Fruit fly (Drosophila melanogaster) whole organism, embryonic: ENCODE data around the gene CG18063.
A peak's percentile ranks its signal among the peaks of the same experiment; 100 is the strongest.

Experiments used
- CG10366 ChIP-seq: fragments of 200-800 bp; sonication (Bioruptor generic); IDR thresholded peaks from 2 replicates; pipeline ENCODE4 v1.3.6; 2022; ENCODE audit warnings: missing biosample characterization, missing genetic modification characterization
- CG12104 ChIP-seq: fragments of 200-800 bp; sonication (Bioruptor generic); optimal IDR thresholded peaks from 3 replicates; lab custom pipeline; 2016; ENCODE audit warnings: missing biosample characterization, missing genetic modification characterization
- CG13296 ChIP-seq: fragments of 200-800 bp; sonication (Bioruptor generic); optimal IDR thresholded peaks from 3 replicates; lab custom pipeline; 2018; ENCODE audit warnings: missing biosample characterization, mild to moderate bottlenecking, missing genetic modification characterization
- CG16815 ChIP-seq: fragments of 200-800 bp; sonication (Bioruptor generic); optimal IDR thresholded peaks from 3 replicates; lab custom pipeline; 2017; ENCODE audit warnings: missing biosample characterization, mild to moderate bottlenecking, missing genetic modification characterization
- CG17912 ChIP-seq: fragments of 200-800 bp; sonication (Bioruptor generic); optimal IDR thresholded peaks from 2 replicates; lab custom pipeline; 2018; ENCODE audit warnings: missing biosample characterization, mild to moderate bottlenecking, missing genetic modification characterization
- CG2199 ChIP-seq: fragments of 200-800 bp; sonication (Bioruptor generic); IDR thresholded peaks from 3 replicates; pipeline ENCODE4 v1.3.6; 2022; ENCODE audit warnings: missing biosample characterization, missing genetic modification characterization
- CG3281 ChIP-seq: fragments of 200-800 bp; sonication (Bioruptor generic); optimal IDR thresholded peaks from 3 replicates; lab custom pipeline; 2017; ENCODE audit warnings: missing biosample characterization, mild to moderate bottlenecking, missing genetic modification characterization
- CG33557 ChIP-seq: fragments of 200-800 bp; sonication (Bioruptor generic); optimal IDR thresholded peaks from 2 replicates; lab custom pipeline; 2019; ENCODE audit warnings: missing biosample characterization, mild to moderate bottlenecking, missing genetic modification characterization, moderate library complexity
- CG4424 ChIP-seq: fragments of 200-800 bp; sonication (Bioruptor generic); optimal IDR thresholded peaks from 3 replicates; lab custom pipeline; 2016; ENCODE audit warnings: missing biosample characterization, missing genetic modification characterization
- CG4854 ChIP-seq: fragments of 200-800 bp; sonication (Bioruptor generic); optimal IDR thresholded peaks from 2 replicates; lab custom pipeline; 2016; ENCODE audit warnings: missing biosample characterization, missing genetic modification characterization, inconsistent platforms
- CG6689 ChIP-seq: fragments of 200-800 bp; sonication (Bioruptor generic); IDR thresholded peaks from 2 replicates; pipeline ENCODE4 v1.3.6; 2022; ENCODE audit warnings: missing biosample characterization, missing genetic modification characterization
- CG7372 ChIP-seq: fragments of 200-800 bp; sonication (Bioruptor generic); IDR thresholded peaks from 2 replicates; pipeline ENCODE4 v1.3.6; 2022; ENCODE audit warnings: missing biosample characterization, missing genetic modification characterization
- CG7556 ChIP-seq: fragments of 200-800 bp; sonication (Bioruptor generic); optimal IDR thresholded peaks from 2 replicates; lab custom pipeline; 2017; ENCODE audit warnings: missing biosample characterization, mild to moderate bottlenecking, missing genetic modification characterization
- CG8089 ChIP-seq: fragments of 200-800 bp; sonication (Bioruptor generic); optimal IDR thresholded peaks from 3 replicates; lab custom pipeline; 2016; ENCODE audit warnings: missing biosample characterization, missing genetic modification characterization
- CG9437 ChIP-seq: fragments of 200-800 bp; sonication (Bioruptor generic); optimal IDR thresholded peaks from 2 replicates; lab custom pipeline; 2018; ENCODE audit warnings: missing biosample characterization, mild to moderate bottlenecking, missing genetic modification characterization
- CkIIα-i1 ChIP-seq: fragments of 200-800 bp; sonication (Bioruptor generic); IDR thresholded peaks from 2 replicates; pipeline ENCODE4 v1.3.6; 2022; ENCODE audit warnings: missing biosample characterization, missing genetic modification characterization
- D ChIP-seq, 2 experiments: fragments of 200-800 bp in 1 of 2; fragments of >200 bp in 1 of 2; sonication (Bioruptor generic) in 1 of 2; optimal IDR thresholded peaks; 2 replicates in 1 of 2; 3 replicates in 1 of 2; lab custom pipeline; 2017; ENCODE audit warnings: mild to moderate bottlenecking in 1 of 2, missing biosample characterization in 1 of 2, missing genetic modification characterization in 1 of 2, missing genetic modification reagents in 1 of 2
- Dad ChIP-seq: fragments of 200-800 bp; sonication (Bioruptor generic); optimal IDR thresholded peaks from 3 replicates; lab custom pipeline; 2016; ENCODE audit warnings: missing biosample characterization, missing genetic modification characterization
- GATAe ChIP-seq: fragments of 200-800 bp; sonication (Bioruptor generic); conservative IDR thresholded peaks from 2 replicates; pipeline ENCODE4 v1.3.6; 2022; ENCODE audit warnings: missing biosample characterization, missing genetic modification characterization
- Hr39 ChIP-seq: fragments of >200 bp; optimal IDR thresholded peaks from 2 replicates; lab custom pipeline; 2017
- Hr78 ChIP-seq, 2 experiments: fragments of 200-800 bp in 1 of 2; fragments of >200 bp in 1 of 2; sonication (Bioruptor generic) in 1 of 2; optimal IDR thresholded peaks; 2 replicates each; lab custom pipeline; 2017 to 2019; ENCODE audit warnings: missing biosample characterization in 2 of 2, missing genetic modification characterization in 2 of 2, mild to moderate bottlenecking in 1 of 2, moderate library complexity in 1 of 2
- Lpt ChIP-seq: fragments of >200 bp; optimal IDR thresholded peaks from 2 replicates; lab custom pipeline; 2018; ENCODE audit warnings: missing biosample characterization, missing genetic modification characterization
- MESR4 ChIP-seq: fragments of 200-800 bp; sonication (Bioruptor generic); optimal IDR thresholded peaks from 2 replicates; lab custom pipeline; 2018; ENCODE audit warnings: missing biosample characterization, mild to moderate bottlenecking, missing genetic modification characterization, moderate library complexity
- NFAT ChIP-seq: fragments of 200-800 bp; sonication (Bioruptor generic); IDR thresholded peaks from 2 replicates; pipeline ENCODE4 v1.3.6; 2022; ENCODE audit warnings: missing biosample characterization, missing genetic modification characterization
- NfI ChIP-seq: fragments of 200-800 bp; sonication (Bioruptor generic); optimal IDR thresholded peaks from 3 replicates; lab custom pipeline; 2018; ENCODE audit warnings: missing biosample characterization, mild to moderate bottlenecking, missing genetic modification characterization, moderate library complexity
- Pdp1 ChIP-seq, 2 experiments: fragments of 200-800 bp; sonication (Bioruptor generic); optimal IDR thresholded peaks; 3 replicates each; lab custom pipeline; 2016; ENCODE audit warnings: missing biosample characterization in 2 of 2, missing genetic modification characterization in 2 of 2, mild to moderate bottlenecking in 1 of 2, moderate library complexity in 1 of 2
- Scr ChIP-seq: fragments of 200-800 bp; sonication (Bioruptor generic); IDR thresholded peaks from 2 replicates; pipeline ENCODE4 v1.3.6; 2022; ENCODE audit warnings: missing biosample characterization, missing genetic modification characterization; ENCODE audit not compliant: partially characterized antibody
- Usf ChIP-seq: fragments of 200-800 bp; sonication (Bioruptor generic); optimal IDR thresholded peaks from 2 replicates; lab custom pipeline; 2017; ENCODE audit warnings: missing genotype, missing biosample characterization, missing genetic modification characterization
- ab ChIP-seq: fragments of 200-800 bp; sonication (Bioruptor generic); optimal IDR thresholded peaks from 2 replicates; lab custom pipeline; 2016; ENCODE audit warnings: missing biosample characterization, missing genetic modification characterization
- bab2 ChIP-seq: fragments of 200-800 bp; sonication (Bioruptor generic); optimal IDR thresholded peaks from 2 replicates; lab custom pipeline; 2016; ENCODE audit warnings: missing biosample characterization, missing genetic modification characterization
- chn ChIP-seq: fragments of 200-800 bp; sonication (Bioruptor generic); optimal IDR thresholded peaks from 2 replicates; lab custom pipeline; 2016; ENCODE audit warnings: missing biosample characterization, missing genetic modification characterization
- esg ChIP-seq: fragments of 200-800 bp; sonication (Bioruptor generic); conservative IDR thresholded peaks from 2 replicates; pipeline ENCODE4 v1.3.6; 2022; ENCODE audit warnings: missing biosample characterization, missing genetic modification characterization
- grn ChIP-seq: fragments of 200-800 bp; sonication (Bioruptor generic); optimal IDR thresholded peaks from 3 replicates; lab custom pipeline; 2017; ENCODE audit warnings: missing biosample characterization, missing genetic modification characterization
- gsb ChIP-seq: fragments of 200-800 bp; sonication (Bioruptor generic); IDR thresholded peaks from 2 replicates; pipeline ENCODE4 v1.3.6; 2022; ENCODE audit warnings: missing biosample characterization, missing genetic modification characterization
- gt ChIP-seq: fragments of 200-800 bp; sonication (Bioruptor generic); IDR thresholded peaks from 2 replicates; pipeline ENCODE4 v1.3.6; 2022; ENCODE audit warnings: missing biosample characterization, missing genetic modification characterization
- her ChIP-seq: fragments of 200-800 bp; sonication (Bioruptor generic); optimal IDR thresholded peaks from 2 replicates; lab custom pipeline; 2016; ENCODE audit warnings: missing biosample characterization, missing genetic modification characterization
- ind ChIP-seq: fragments of 200-800 bp; sonication (Bioruptor generic); optimal IDR thresholded peaks from 3 replicates; lab custom pipeline; 2016; ENCODE audit warnings: missing biosample characterization, missing genetic modification characterization
- lola ChIP-seq, 3 experiments: fragments of >200 bp in 2 of 3; fragments of 200-800 bp in 1 of 3; sonication (Bioruptor generic) in 1 of 3; optimal IDR thresholded peaks; 2 replicates each; lab custom pipeline; 2017 to 2019; ENCODE audit warnings: missing biosample characterization in 3 of 3, missing genetic modification characterization in 3 of 3, mild to moderate bottlenecking in 1 of 3, moderate library complexity in 1 of 3
- nerfin-1 ChIP-seq: fragments of 200-800 bp; sonication (Bioruptor generic); optimal IDR thresholded peaks from 3 replicates; lab custom pipeline; 2019; ENCODE audit warnings: missing biosample characterization, mild to moderate bottlenecking, missing genetic modification characterization, moderate library complexity
- nmo ChIP-seq: fragments of 200-800 bp; sonication (Bioruptor generic); optimal IDR thresholded peaks from 2 replicates; lab custom pipeline; 2018; ENCODE audit warnings: missing biosample characterization, mild to moderate bottlenecking, missing genetic modification characterization, moderate library complexity
- pb ChIP-seq: fragments of 200-800 bp; sonication (Bioruptor generic); optimal IDR thresholded peaks from 3 replicates; lab custom pipeline; 2016; ENCODE audit warnings: missing biosample characterization, missing genetic modification characterization
- sens ChIP-seq: fragments of 200-800 bp; sonication (Bioruptor generic); peaks from one replicate; lab custom pipeline; 2016; ENCODE audit warnings: missing biosample characterization, missing genetic modification characterization
- sna ChIP-seq: fragments of 200-800 bp; sonication (Bioruptor generic); IDR thresholded peaks from 2 replicates; pipeline ENCODE4 v1.3.6; 2022; ENCODE audit warnings: missing biosample characterization, missing genetic modification characterization; ENCODE audit not compliant: partially characterized antibody
- tx ChIP-seq: fragments of 200-800 bp; sonication (Bioruptor generic); optimal IDR thresholded peaks from 2 replicates; lab custom pipeline; 2016; ENCODE audit warnings: missing biosample characterization, missing genetic modification characterization
- unc-4 ChIP-seq: fragments of 200-800 bp; sonication (Bioruptor generic); IDR thresholded peaks from 2 replicates; pipeline ENCODE4 v1.3.6; 2022; ENCODE audit warnings: missing biosample characterization, missing genetic modification characterization; ENCODE audit not compliant: partially characterized antibody
- wdn ChIP-seq: fragments of 200-800 bp; sonication (Bioruptor generic); IDR thresholded peaks from 2 replicates; pipeline ENCODE4 v1.3.6; 2022; ENCODE audit warnings: missing biosample characterization, missing genetic modification characterization
- z ChIP-seq: fragments of 200-800 bp; sonication (Bioruptor generic); IDR thresholded peaks from 3 replicates; pipeline ENCODE4 v1.3.6; 2022; ENCODE audit warnings: missing biosample characterization, missing genetic modification characterization
- zen2 ChIP-seq: fragments of 200-800 bp; sonication (Bioruptor generic); IDR thresholded peaks from 3 replicates; pipeline ENCODE4 v1.3.6; 2022; ENCODE audit warnings: missing biosample characterization, missing genetic modification characterization; ENCODE audit not compliant: partially characterized antibody

CG18063 gene

DNA sequence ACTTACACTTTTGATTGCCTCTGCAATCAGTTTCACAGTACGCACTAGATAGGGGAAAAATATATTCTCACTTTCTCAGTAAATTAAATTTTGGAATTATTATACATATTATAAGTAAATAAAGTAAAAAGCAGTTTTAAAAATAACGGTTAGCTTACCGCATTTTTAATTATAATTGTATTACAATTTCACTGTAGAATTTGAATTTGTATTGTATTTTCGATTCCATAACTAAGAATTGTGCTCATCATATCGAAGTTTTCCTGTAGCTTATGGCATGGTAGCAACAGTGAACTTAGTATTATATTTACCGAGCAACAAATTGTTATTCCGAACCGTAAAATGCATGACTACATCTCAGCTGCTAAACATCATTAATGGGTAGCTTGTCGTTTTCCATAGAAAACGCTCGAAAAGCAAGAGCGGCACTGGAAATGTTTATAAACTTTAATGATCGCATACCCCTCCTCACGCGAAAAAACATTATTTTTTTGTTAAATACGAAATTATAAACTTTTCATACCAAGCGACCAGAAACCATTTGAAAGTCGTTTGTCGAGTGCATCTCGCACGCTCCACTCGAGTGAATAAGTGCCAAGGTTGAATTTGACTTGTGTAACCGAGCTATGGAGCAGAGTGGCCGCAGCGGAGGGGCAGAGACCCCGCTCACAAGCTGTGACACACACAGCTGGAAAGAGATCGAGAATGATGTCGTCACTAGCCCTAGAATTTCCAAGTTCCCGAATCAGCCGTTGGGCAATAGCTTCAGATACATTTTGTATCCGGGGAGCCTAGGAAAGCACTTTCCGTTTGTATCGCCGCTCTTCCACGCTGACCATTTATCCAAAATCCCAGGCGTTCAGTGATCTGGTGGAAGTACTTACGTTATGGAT is 45.4 kb upstream of the CG18063 start (continued):
- TF ChIP-seq CG7372 (GFP tag; lab: Robert Waterston, UW): peak; percentile 91
- TF ChIP-seq Pdp1 (GFP tag; optimal IDR thresholded peaks at IDR 0.05; lab: Kevin White, UChicago): peak; percentile 64 to 100
- peak; percentile 28 for TF ChIP-seq bab2 (GFP tag; lab: Kevin White, UChicago)
- TF ChIP-seq chn (GFP tag; lab: Kevin White, UChicago): peak; percentile 36
- TF ChIP-seq gt: 0 out of 2 replicates have a peak, but pooled peaks have one; percentile 10
- TF ChIP-seq her (GFP tag; lab: Kevin White, UChicago): peak; percentile 17
- TF ChIP-seq sens (GFP tag; lab: Kevin White, UChicago): peak; percentile 89
- TF ChIP-seq tx (GFP tag; lab: Kevin White, UChicago): peak; percentile 29
- TF ChIP-seq CG7556 (GFP tag; lab: Kevin White, UChicago): peak; percentile 94
- no peak for TF ChIP-seq grn (GFP tag; lab: Kevin White, UChicago)
- no peak for TF ChIP-seq Lpt (GFP tag; lab: Kevin White, UChicago)
- peak; percentile 88 for TF ChIP-seq Usf
- TF ChIP-seq GATAe (GFP tag; lab: Robert Waterston, UW): peak; percentile 84
- TF ChIP-seq CG6689 (GFP tag; lab: Robert Waterston, UW): peak; percentile 92
- peak; percentile 96 for TF ChIP-seq CG13296 (GFP tag; lab: Kevin White, UChicago)
- peak; percentile 68 for TF ChIP-seq ab (GFP tag; lab: Kevin White, UChicago)
- TF ChIP-seq wdn: no peak; the same call in none of the 2 replicates
- peak in 1 of 3 experiments; percentile 94 for TF ChIP-seq lola (GFP tag; optimal IDR thresholded peaks at IDR 0.05; lab: Kevin White, UChicago)
- no peak for TF ChIP-seq sna (GFP tag; lab: Robert Waterston, UW)
- TF ChIP-seq Scr (GFP tag; lab: Robert Waterston, UW): peak; percentile 9; the same call in 1 of the 2 replicates
- peak; percentile 16 for TF ChIP-seq Dad (GFP tag; lab: Kevin White, UChicago)
- peak; percentile 88 for TF ChIP-seq CG16815
- no peak for TF ChIP-seq CkIIα-i1 (GFP tag; lab: Robert Waterston, UW)
- peak; percentile 87 for TF ChIP-seq CG9437 (GFP tag; lab: Kevin White, UChicago)
- peak; percentile 96 for TF ChIP-seq CG10366 (GFP tag; lab: Robert Waterston, UW)
- no peak for TF ChIP-seq Hr39 (lab: Kevin White, UChicago)
- TF ChIP-seq D (optimal IDR thresholded peaks at IDR 0.05; lab: Kevin White, UChicago): no peak
- TF ChIP-seq D (GFP tag; optimal IDR thresholded peaks at IDR 0.05; lab: Kevin White, UChicago): peak; percentile 86
- TF ChIP-seq CG8089 (GFP tag; lab: Kevin White, UChicago): no peak
- TF ChIP-seq NfI (GFP tag; lab: Kevin White, UChicago): peak; percentile 90
- no peak for TF ChIP-seq CG4854 (GFP tag; lab: Kevin White, UChicago)
- peak; percentile 91 for TF ChIP-seq CG3281 (GFP tag; lab: Kevin White, UChicago)
- peak; percentile 78 for TF ChIP-seq gsb (GFP tag; lab: Robert Waterston, UW)
- no peak for TF ChIP-seq Hr78 (GFP tag; optimal IDR thresholded peaks at IDR 0.05; lab: Kevin White, UChicago)
- 0 out of 2 replicates have a peak, but pooled peaks have one; percentile 21 for TF ChIP-seq unc-4 (GFP tag; lab: Robert Waterston, UW)
- TF ChIP-seq nmo: peak; percentile 93
- TF ChIP-seq CG12104 (GFP tag; lab: Kevin White, UChicago): peak; percentile 88
- TF ChIP-seq MESR4 (GFP tag; lab: Kevin White, UChicago): no peak
- TF ChIP-seq CG4424 (GFP tag; lab: Kevin White, UChicago): peak; percentile 88
- TF ChIP-seq ind (GFP tag; lab: Kevin White, UChicago): peak; percentile 91
- TF ChIP-seq esg (GFP tag; lab: Robert Waterston, UW): peak; percentile 90
- TF ChIP-seq CG17912 (GFP tag; lab: Kevin White, UChicago): peak; percentile 69
- TF ChIP-seq CG2199 (GFP tag; lab: Robert Waterston, UW): peak; percentile 83
- TF ChIP-seq z (GFP tag; lab: Robert Waterston, UW): peak; percentile 89
- TF ChIP-seq pb (GFP tag; lab: Kevin White, UChicago): no peak
- TF ChIP-seq NFAT (GFP tag; lab: Robert Waterston, UW): no peak; the same call in none of the 2 replicates
- peak; percentile 82 for TF ChIP-seq CG33557
- peak; percentile 89 for TF ChIP-seq nerfin-1 (tag; lab: Kevin White, UChicago)
- no peak for TF ChIP-seq zen2
